Fruit fly (Drosophila melanogaster) whole organism, embryonic: ENCODE data around the gene ckd.

Experiments
- Antp ChIP-seq: fragments of 200-800 bp; sonication (Bioruptor generic); optimal IDR thresholded peaks from 3 replicates; lab custom pipeline; 2016; ENCODE audit warnings: missing biosample characterization, missing genetic modification characterization
- Awh ChIP-seq: fragments of 200-800 bp; sonication (Bioruptor generic); IDR thresholded peaks from 2 replicates; pipeline ENCODE4, ENCODE4 v1.3.6; 2022; ENCODE audit warnings: missing biosample characterization, missing genetic modification characterization
- B-H1 ChIP-seq: fragments of 200-800 bp; sonication (Bioruptor generic); IDR thresholded peaks from 3 replicates; pipeline ENCODE4 v1.3.6; 2022; ENCODE audit warnings: missing biosample characterization, missing genetic modification characterization
- BtbVII ChIP-seq: fragments of 200-800 bp; sonication (Bioruptor generic); optimal IDR thresholded peaks from 3 replicates; lab custom pipeline; 2017; ENCODE audit warnings: missing biosample characterization, mild to moderate bottlenecking, missing genetic modification characterization
- CG10654 ChIP-seq: fragments of 200-800 bp; sonication (Bioruptor generic); optimal IDR thresholded peaks from 2 replicates; lab custom pipeline; 2016; ENCODE audit warnings: missing biosample characterization, missing genetic modification characterization
- CG12071 ChIP-seq: fragments of 200-800 bp; sonication (Bioruptor generic); optimal IDR thresholded peaks from 3 replicates; lab custom pipeline; 2018; ENCODE audit warnings: missing biosample characterization, mild to moderate bottlenecking, missing genetic modification characterization
- CG13123 ChIP-seq: fragments of 200-800 bp; sonication (Bioruptor generic); optimal IDR thresholded peaks from 2 replicates; lab custom pipeline; 2016; ENCODE audit warnings: missing biosample characterization, missing genetic modification characterization
- CG13775 ChIP-seq: fragments of 200-800 bp; sonication (Bioruptor generic); optimal IDR thresholded peaks from 3 replicates; lab custom pipeline; 2017; ENCODE audit warnings: missing biosample characterization, mild to moderate bottlenecking, missing genetic modification characterization
- CG14965 ChIP-seq: fragments of 200-800 bp; sonication (Bioruptor generic); optimal IDR thresholded peaks from 2 replicates; lab custom pipeline; 2016; ENCODE audit warnings: missing biosample characterization, missing genetic modification characterization, borderline replicate concordance
- CG17361 ChIP-seq: fragments of 200-800 bp; sonication (Bioruptor generic); IDR thresholded peaks from 3 replicates; pipeline ENCODE4 v1.3.6; 2022; ENCODE audit warnings: missing biosample characterization, missing genetic modification characterization
- CG18011 ChIP-seq: fragments of 200-800 bp; sonication (Bioruptor generic); optimal IDR thresholded peaks from 2 replicates; lab custom pipeline; 2017; ENCODE audit warnings: missing biosample characterization, missing genetic modification characterization, mild to moderate bottlenecking, moderate library complexity, missing genotype
- CG2202 ChIP-seq: fragments of 200-800 bp; sonication (Bioruptor generic); optimal IDR thresholded peaks from 2 replicates; lab custom pipeline; 2018; ENCODE audit warnings: missing biosample characterization, mild to moderate bottlenecking, missing genetic modification characterization
- CG30403 ChIP-seq: fragments of 200-800 bp; sonication (Bioruptor generic); optimal IDR thresholded peaks from 3 replicates; lab custom pipeline; 2016; ENCODE audit warnings: missing biosample characterization, missing genetic modification characterization
- CG32772 ChIP-seq: fragments of 200-800 bp; sonication (Bioruptor generic); IDR thresholded peaks from 2 replicates; pipeline ENCODE4 v1.3.6; 2022; ENCODE audit warnings: missing biosample characterization, missing genetic modification characterization
- CG6175 ChIP-seq: fragments of 200-800 bp; sonication (Bioruptor generic); IDR thresholded peaks from 3 replicates; pipeline ENCODE4 v1.3.6; 2022; ENCODE audit warnings: missing biosample characterization, missing genetic modification characterization
- CG8089 ChIP-seq: fragments of 200-800 bp; sonication (Bioruptor generic); optimal IDR thresholded peaks from 3 replicates; lab custom pipeline; 2016; ENCODE audit warnings: missing biosample characterization, missing genetic modification characterization
- CoRest ChIP-seq: fragments of 200-800 bp; sonication (Bioruptor generic); optimal IDR thresholded peaks from 3 replicates; lab custom pipeline; 2018; ENCODE audit warnings: missing biosample characterization, mild to moderate bottlenecking, missing genetic modification characterization, moderate library complexity
- Dfd ChIP-seq, 2 experiments: fragments of >200 bp; optimal IDR thresholded peaks; 2 replicates each; lab custom pipeline; 2017; ENCODE audit warnings: missing biosample characterization in 2 of 2, missing genetic modification characterization in 2 of 2
- Drgx ChIP-seq: fragments of 200-800 bp; sonication (Bioruptor generic); IDR thresholded peaks from 2 replicates; pipeline ENCODE4 v1.3.6; 2022; ENCODE audit warnings: missing biosample characterization, missing genetic modification characterization
- E2f1 ChIP-seq: fragments of 200-800 bp; sonication (Bioruptor generic); IDR thresholded peaks from 2 replicates; pipeline ENCODE4 v1.3.6; 2022; ENCODE audit warnings: missing biosample characterization, missing genetic modification characterization
- HLH3B ChIP-seq: fragments of 200-800 bp; sonication (Bioruptor generic); IDR thresholded peaks from 2 replicates; pipeline ENCODE4 v1.3.6; 2022; ENCODE audit warnings: missing biosample characterization, missing genetic modification characterization
- Hey ChIP-seq: fragments of 200-800 bp; sonication (Bioruptor generic); optimal IDR thresholded peaks from 3 replicates; lab custom pipeline; 2018; ENCODE audit warnings: missing biosample characterization, mild to moderate bottlenecking, missing genetic modification characterization
- MESR4 ChIP-seq: fragments of 200-800 bp; sonication (Bioruptor generic); optimal IDR thresholded peaks from 2 replicates; lab custom pipeline; 2018; ENCODE audit warnings: missing biosample characterization, mild to moderate bottlenecking, missing genetic modification characterization, moderate library complexity
- Max ChIP-seq: fragments of 200-800 bp; sonication (Bioruptor generic); optimal IDR thresholded peaks from 2 replicates; lab custom pipeline; 2016; ENCODE audit warnings: missing biosample characterization, mild to moderate bottlenecking, missing genetic modification characterization
- Myb ChIP-seq: fragments of 200-800 bp; sonication (Bioruptor generic); optimal IDR thresholded peaks from 2 replicates; lab custom pipeline; 2016; ENCODE audit warnings: missing biosample characterization, missing genetic modification characterization
- Oaz ChIP-seq: fragments of 200-800 bp; sonication (Bioruptor generic); IDR thresholded peaks from 2 replicates; pipeline ENCODE4 v1.3.6; 2022; ENCODE audit warnings: missing biosample characterization, missing genetic modification characterization
- Scr ChIP-seq: fragments of 200-800 bp; sonication (Bioruptor generic); IDR thresholded peaks from 2 replicates; pipeline ENCODE4 v1.3.6; 2022; ENCODE audit warnings: missing biosample characterization, missing genetic modification characterization; ENCODE audit not compliant: partially characterized antibody
- Spps ChIP-seq: fragments of 200-800 bp; sonication (Bioruptor generic); optimal IDR thresholded peaks from 2 replicates; lab custom pipeline; 2018; ENCODE audit warnings: missing biosample characterization, mild to moderate bottlenecking, missing genetic modification characterization
- Sry-β ChIP-seq: fragments of 200-800 bp; sonication (Bioruptor generic); optimal IDR thresholded peaks from 2 replicates; lab custom pipeline; 2018; ENCODE audit warnings: missing biosample characterization, mild to moderate bottlenecking, missing genetic modification characterization, moderate library complexity
- TFAM ChIP-seq: fragments of 200-800 bp; sonication (Bioruptor generic); optimal IDR thresholded peaks from 2 replicates; lab custom pipeline; 2017; ENCODE audit warnings: missing biosample characterization, missing genetic modification characterization, inconsistent platforms
- Xbp1 ChIP-seq: fragments of 200-800 bp; sonication (Bioruptor generic); optimal IDR thresholded peaks from 3 replicates; lab custom pipeline; 2016; ENCODE audit warnings: missing biosample characterization, mild to moderate bottlenecking, missing genetic modification characterization
- aop ChIP-seq: fragments of 200-800 bp; sonication (Bioruptor generic); IDR thresholded peaks from 2 replicates; pipeline ENCODE4 v1.3.6; 2022; ENCODE audit warnings: missing biosample characterization, missing genetic modification characterization
- bowl ChIP-seq: fragments of 200-800 bp; sonication (Bioruptor generic); IDR thresholded peaks from 2 replicates; pipeline ENCODE4 v1.3.6; 2022; ENCODE audit warnings: missing biosample characterization, missing genetic modification characterization
- br ChIP-seq: fragments of >200 bp; optimal IDR thresholded peaks from 2 replicates; lab custom pipeline; 2017
- bsh ChIP-seq, 2 experiments: fragments of 200-800 bp; sonication (Bioruptor generic); optimal IDR thresholded peaks; 2 replicates each; lab custom pipeline; 2017 to 2018; ENCODE audit warnings: mild to moderate bottlenecking in 2 of 2, missing biosample characterization in 2 of 2, missing genetic modification characterization in 2 of 2, moderate library complexity in 1 of 2
- chif ChIP-seq, 2 experiments: fragments of 200-800 bp; sonication (Bioruptor generic); optimal IDR thresholded peaks; 3 replicates each; lab custom pipeline; 2016; ENCODE audit warnings: missing biosample characterization in 2 of 2, missing genetic modification characterization in 2 of 2
- da ChIP-seq: fragments of 200-800 bp; sonication (Bioruptor generic); optimal IDR thresholded peaks from 2 replicates; lab custom pipeline; 2016; ENCODE audit warnings: missing biosample characterization, missing genetic modification characterization
- danr ChIP-seq: fragments of 200-800 bp; sonication (Bioruptor generic); IDR thresholded peaks from 2 replicates; pipeline ENCODE4 v1.3.6; 2022; ENCODE audit warnings: missing biosample characterization, missing genetic modification characterization
- dimm ChIP-seq: fragments of 200-800 bp; sonication (Bioruptor generic); IDR thresholded peaks from 2 replicates; pipeline ENCODE4 v1.3.6; 2022; ENCODE audit warnings: missing biosample characterization, missing genetic modification characterization
- her ChIP-seq: fragments of 200-800 bp; sonication (Bioruptor generic); optimal IDR thresholded peaks from 2 replicates; lab custom pipeline; 2016; ENCODE audit warnings: missing biosample characterization, missing genetic modification characterization
- ind ChIP-seq: fragments of 200-800 bp; sonication (Bioruptor generic); optimal IDR thresholded peaks from 3 replicates; lab custom pipeline; 2016; ENCODE audit warnings: missing biosample characterization, missing genetic modification characterization
- insv ChIP-seq, 2 experiments: fragments of 200-800 bp; sonication (Bioruptor generic); optimal IDR thresholded peaks; 3 replicates each; lab custom pipeline; 2016 to 2018; ENCODE audit warnings: missing biosample characterization in 2 of 2, missing genetic modification characterization in 2 of 2
- klu ChIP-seq: fragments of 200-800 bp; sonication (Bioruptor generic); IDR thresholded peaks from 2 replicates; pipeline ENCODE4 v1.3.6; 2022; ENCODE audit warnings: missing biosample characterization, missing genetic modification characterization
- pita ChIP-seq: fragments of 200-800 bp; sonication (Bioruptor generic); optimal IDR thresholded peaks from 2 replicates; lab custom pipeline; 2017; ENCODE audit warnings: missing biosample characterization, mild to moderate bottlenecking, missing genetic modification characterization
- pros ChIP-seq: fragments of 200-800 bp; sonication (Bioruptor generic); optimal IDR thresholded peaks from 3 replicates; lab custom pipeline; 2019; ENCODE audit warnings: missing biosample characterization, mild to moderate bottlenecking, missing genetic modification characterization, moderate library complexity
- ranshi ChIP-seq: fragments of 200-800 bp; sonication (Bioruptor generic); IDR thresholded peaks from 2 replicates; pipeline ENCODE4 v1.3.6; 2022; ENCODE audit warnings: missing biosample characterization, missing genetic modification characterization
- salm ChIP-seq: fragments of 200-800 bp; sonication (Bioruptor generic); optimal IDR thresholded peaks from 2 replicates; lab custom pipeline; 2018; ENCODE audit warnings: missing biosample characterization, mild to moderate bottlenecking, missing genetic modification characterization
- sc ChIP-seq, 3 experiments: fragments of >200 bp in 2 of 3; fragments of 200-800 bp in 1 of 3; sonication (Bioruptor generic) in 1 of 3; optimal IDR thresholded peaks; 2 replicates in 2 of 3; 3 replicates in 1 of 3; lab custom pipeline; 2017; ENCODE audit warnings: mild to moderate bottlenecking in 1 of 3, missing biosample characterization in 1 of 3, missing genetic modification characterization in 1 of 3, missing genetic modification reagents in 1 of 3
- sd ChIP-seq: fragments of 200-800 bp; sonication (Bioruptor generic); optimal IDR thresholded peaks from 3 replicates; lab custom pipeline; 2018; ENCODE audit warnings: missing biosample characterization, mild to moderate bottlenecking, missing genetic modification characterization, moderate library complexity
- seq ChIP-seq: fragments of 200-800 bp; sonication (Bioruptor generic); IDR thresholded peaks from 2 replicates; pipeline ENCODE4 v1.3.6; 2022; ENCODE audit warnings: missing biosample characterization, missing genetic modification characterization
- tio ChIP-seq: fragments of 200-800 bp; sonication (Bioruptor generic); optimal IDR thresholded peaks from 2 replicates; lab custom pipeline; 2017; ENCODE audit warnings: missing biosample characterization, missing genetic modification characterization, inconsistent platforms
- tx ChIP-seq: fragments of 200-800 bp; sonication (Bioruptor generic); optimal IDR thresholded peaks from 2 replicates; lab custom pipeline; 2016; ENCODE audit warnings: missing biosample characterization, missing genetic modification characterization

ckd gene

DNA sequence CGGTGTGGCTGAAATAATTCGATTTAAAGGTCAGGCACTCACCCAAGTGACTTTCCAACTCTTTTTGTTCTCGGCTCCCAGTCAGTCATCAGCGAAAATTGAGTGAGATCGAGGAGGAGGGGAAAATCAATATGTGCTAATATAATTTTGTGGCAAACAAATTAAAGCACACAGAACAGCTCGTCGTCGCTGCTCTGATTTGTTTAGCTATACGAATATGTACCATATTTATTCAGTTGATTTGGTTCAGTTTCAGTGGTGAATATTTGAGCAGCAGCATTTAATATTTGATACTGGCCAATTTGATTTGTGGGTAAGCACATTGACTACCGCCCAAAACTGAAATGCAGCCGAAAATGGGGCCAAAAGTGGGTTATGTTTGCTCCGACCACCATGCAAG lies 47.8 kb downstream of the ckd start (continued):
- TF ChIP-seq CG6175 (GFP tag; lab: Robert Waterston, UW) (no peak), E2f1 (GFP tag; lab: Robert Waterston, UW) (no peak), sc (optimal IDR thresholded peaks at IDR 0.05; lab: Kevin White, UChicago) (no peak), sc (GFP tag; optimal IDR thresholded peaks at IDR 0.05; lab: Kevin White, UChicago) (peak; percentile 61), ranshi (GFP tag; lab: Robert Waterston, UW) (no peak; the same call in 1 of the 2 replicates), Dfd (GFP tag; optimal IDR thresholded peaks at IDR 0.05; lab: Kevin White, UChicago) (no peak), CG13775 (GFP tag; lab: Kevin White, UChicago) (no peak), CG8089 (GFP tag; lab: Kevin White, UChicago) (peak; percentile 49), CG12071 (GFP tag; lab: Kevin White, UChicago) (peak; percentile 58), seq (no peak), bsh (GFP tag; optimal IDR thresholded peaks at IDR 0.05; lab: Kevin White, UChicago) (peak in 1 of 2 experiments; percentile 83), bowl (no peak), danr (GFP tag; lab: Robert Waterston, UW) (no peak), Oaz (GFP tag; lab: Robert Waterston, UW) (no peak), BtbVII (GFP tag; lab: Kevin White, UChicago) (no peak), TFAM (GFP tag; lab: Kevin White, UChicago) (no peak), Drgx (GFP tag; lab: Robert Waterston, UW) (no peak), B-H1 (no peak), tx (peak; percentile 7), Awh (GFP tag; lab: Robert Waterston, UW) (no peak), aop (GFP tag; lab: Robert Waterston, UW) (no peak), CoRest (tag; lab: Kevin White, UChicago) (peak; percentile 19), klu (GFP tag; lab: Robert Waterston, UW) (no peak), chif (GFP tag; optimal IDR thresholded peaks at IDR 0.05; lab: Kevin White, UChicago) (peak in 1 of 2 experiments; percentile 27), CG32772 (GFP tag; lab: Robert Waterston, UW) (no peak), sd (tag; lab: Kevin White, UChicago) (no peak), HLH3B (GFP tag; lab: Robert Waterston, UW) (no peak), Sry-β (GFP tag; lab: Kevin White, UChicago) (peak; percentile 1), da (no peak), pros (no peak), Max (peak; percentile 33), Antp (GFP tag; lab: Kevin White, UChicago) (no peak), her (no peak), CG2202 (peak; percentile 64), CG17361 (GFP tag; lab: Robert Waterston, UW) (no peak), MESR4 (GFP tag; lab: Kevin White, UChicago) (no peak), tio (GFP tag; lab: Kevin White, UChicago) (no peak), CG18011 (GFP tag; lab: Kevin White, UChicago) (no peak), pita (GFP tag; lab: Kevin White, UChicago) (no peak), Hey (tag; lab: Kevin White, UChicago) (no peak), Spps (tag; lab: Kevin White, UChicago) (no peak), br (lab: Kevin White, UChicago) (no peak), CG13123 (GFP tag; lab: Kevin White, UChicago) (peak; percentile 24), CG30403 (GFP tag; lab: Kevin White, UChicago) (no peak), dimm (no peak), CG10654 (GFP tag; lab: Kevin White, UChicago) (no peak), Myb (GFP tag; lab: Kevin White, UChicago) (no peak), ind (GFP tag; lab: Kevin White, UChicago) (no peak), Scr (GFP tag; lab: Robert Waterston, UW) (no peak), Xbp1 (GFP tag; lab: Kevin White, UChicago) (peak; percentile 13), CG14965 (peak; percentile 37), insv (GFP tag; optimal IDR thresholded peaks at IDR 0.05; lab: Kevin White, UChicago) (no peak), salm (tag; lab: Kevin White, UChicago) (peak; percentile 9)
